Worm (Caenorhabditis elegans) whole organism, young adult: ENCODE results near the gene nhr-103.

ENCODE experiments used
- B0019.2 ChIP-seq: fragments of 200-800 bp; sonication (Bioruptor generic); conservative IDR thresholded peaks from 2 replicates; pipeline ENCODE4 v1.3.6; 2022; ENCODE audit warnings: missing genetic modification reagents, missing genetic modification characterization, missing compliant biosample characterization
- F22D6.2 ChIP-seq: sonication (generic microtip); optimal IDR thresholded peaks from 2 replicates; lab custom pipeline; 2016; ENCODE audit warnings: mild to moderate bottlenecking, missing genetic modification characterization, missing compliant biosample characterization
- F33H1.4 ChIP-seq: fragments of 200-800 bp; sonication (Bioruptor generic); IDR thresholded peaks from 2 replicates; pipeline ENCODE4 v1.3.6; 2022; ENCODE audit warnings: missing genetic modification reagents, missing genetic modification characterization, missing compliant biosample characterization
- F49E8.2 ChIP-seq: sonication (generic microtip); optimal IDR thresholded peaks from 3 replicates; lab custom pipeline; 2017; ENCODE audit warnings: missing genetic modification characterization, mild to moderate bottlenecking, missing compliant biosample characterization, antibody characterized with exemption, moderate library complexity; ENCODE audit not compliant: insufficient read depth
- F57C9.4 ChIP-seq: sonication (generic microtip); optimal IDR thresholded peaks from 2 replicates; lab custom pipeline; 2017; ENCODE audit warnings: mild to moderate bottlenecking, missing genetic modification characterization, missing compliant biosample characterization
- Y53G8AR.9 ChIP-seq: fragments of 200-800 bp; sonication (Bioruptor generic); conservative IDR thresholded peaks from 2 replicates; pipeline ENCODE4 v1.3.6; 2022; ENCODE audit warnings: missing genetic modification reagents, missing genetic modification characterization, missing compliant biosample characterization
- Y79H2A.3 ChIP-seq: fragments of 200-800 bp; sonication (Bioruptor generic); conservative IDR thresholded peaks from 2 replicates; pipeline ENCODE4 v1.3.6; 2022; ENCODE audit warnings: missing genetic modification reagents, missing genetic modification characterization, missing compliant biosample characterization
- Y95B8A.8 ChIP-seq: fragments of 200-800 bp; sonication (Bioruptor generic); IDR thresholded peaks from 2 replicates; pipeline ENCODE4 v1.3.6; 2022; ENCODE audit warnings: missing genetic modification reagents, missing genetic modification characterization, missing compliant biosample characterization
- attf-5 ChIP-seq: fragments of 200-800 bp; sonication (Bioruptor generic); optimal IDR thresholded peaks from 2 replicates; lab custom pipeline; 2018; ENCODE audit warnings: mild to moderate bottlenecking, missing genetic modification characterization, missing compliant biosample characterization
- cebp-1 ChIP-seq, 2 experiments: fragments of 200-800 bp in 1 of 2; sonication (Bioruptor generic) in 1 of 2; sonication (generic microtip) in 1 of 2; IDR thresholded peaks in 1 of 2; optimal IDR thresholded peaks in 1 of 2; 2 replicates each; pipeline versions ENCODE4 v1.3.6 to Lab custom; 2017 to 2022; ENCODE audit warnings: missing compliant biosample characterization in 2 of 2, missing genetic modification characterization in 2 of 2, mild to moderate bottlenecking in 1 of 2, missing genetic modification reagents in 1 of 2, moderate library complexity in 1 of 2
- ceh-79 ChIP-seq: sonication (generic microtip); optimal IDR thresholded peaks from 2 replicates; lab custom pipeline; 2017; ENCODE audit warnings: mild to moderate bottlenecking, missing genetic modification characterization, missing compliant biosample characterization
- ceh-91 ChIP-seq: fragments of 200-800 bp; sonication (Bioruptor generic); IDR thresholded peaks from 2 replicates; pipeline ENCODE4 v1.3.6; 2022; ENCODE audit warnings: missing genetic modification reagents, missing genetic modification characterization, missing compliant biosample characterization
- die-1 ChIP-seq: sonication (generic microtip); optimal IDR thresholded peaks from 2 replicates; lab custom pipeline; 2016; ENCODE audit warnings: missing genotype, mild to moderate bottlenecking, missing genetic modification characterization, missing compliant biosample characterization
- dox-1 ChIP-seq: fragments of 200-800 bp; sonication (Bioruptor generic); IDR thresholded peaks from 2 replicates; pipeline ENCODE4 v1.3.6; 2022; ENCODE audit warnings: missing genetic modification reagents, missing genetic modification characterization, missing compliant biosample characterization
- dpff-1 ChIP-seq: sonication (generic microtip); optimal IDR thresholded peaks from 2 replicates; lab custom pipeline; 2017; ENCODE audit warnings: mild to moderate bottlenecking, missing genetic modification characterization, missing compliant biosample characterization
- efl-1 ChIP-seq: fragments of 150-350 bp; optimal IDR thresholded peaks from 2 replicates; lab custom pipeline; 2014; ENCODE audit warnings: missing biosample characterization, missing genetic modification reagents, missing genetic modification characterization
- egrh-3 ChIP-seq: fragments of 200-800 bp; sonication (Bioruptor generic); IDR thresholded peaks from 2 replicates; pipeline ENCODE4 v1.3.6; 2022; ENCODE audit warnings: missing genetic modification reagents, missing genetic modification characterization, missing compliant biosample characterization
- ets-4 ChIP-seq: fragments of 200-800 bp; sonication (Bioruptor generic); optimal IDR thresholded peaks from 2 replicates; lab custom pipeline; 2018; ENCODE audit warnings: mild to moderate bottlenecking, missing genetic modification characterization, missing compliant biosample characterization
- hmg-1.2 ChIP-seq: fragments of 200-800 bp; sonication (Bioruptor generic); IDR thresholded peaks from 2 replicates; pipeline ENCODE4 v1.3.6; 2022; ENCODE audit warnings: missing genetic modification reagents, missing genetic modification characterization, missing compliant biosample characterization
- mcd-1 ChIP-seq: fragments of 200-800 bp; sonication (Bioruptor generic); IDR thresholded peaks from 2 replicates; pipeline ENCODE4 v1.3.6; 2022; ENCODE audit warnings: missing genetic modification reagents, missing genetic modification characterization, missing compliant biosample characterization
- mxl-1 ChIP-seq: sonication (generic microtip); optimal IDR thresholded peaks from 2 replicates; lab custom pipeline; 2016; ENCODE audit warnings: missing genetic modification characterization, missing compliant biosample characterization
- nfya-1 ChIP-seq: sonication (generic microtip); optimal IDR thresholded peaks from 2 replicates; lab custom pipeline; 2017; ENCODE audit warnings: antibody characterized with exemption, missing compliant biosample characterization, missing genetic modification characterization, borderline replicate concordance; ENCODE audit not compliant: insufficient read depth
- nhr-179 ChIP-seq: sonication (generic microtip); optimal IDR thresholded peaks from 2 replicates; lab custom pipeline; 2016; ENCODE audit warnings: mild to moderate bottlenecking, missing genetic modification characterization, missing compliant biosample characterization
- nhr-80 ChIP-seq: sonication (generic microtip); optimal IDR thresholded peaks from 2 replicates; lab custom pipeline; 2016; ENCODE audit warnings: missing genetic modification characterization, missing compliant biosample characterization
- nhr-90 ChIP-seq: sonication (generic microtip); optimal IDR thresholded peaks from 2 replicates; lab custom pipeline; 2016; ENCODE audit warnings: missing genotype, mild to moderate bottlenecking, missing genetic modification characterization, missing compliant biosample characterization
- rcor-1 ChIP-seq: fragments of 200-800 bp; sonication (Bioruptor generic); IDR thresholded peaks from 2 replicates; pipeline ENCODE4 v1.3.6; 2022; ENCODE audit warnings: missing genetic modification reagents, missing genetic modification characterization, missing compliant biosample characterization
- rec-8 ChIP-seq, 2 experiments: sonication (generic microtip); optimal IDR thresholded peaks; 2 replicates each; lab custom pipeline; 2016; ENCODE audit warnings: mild to moderate bottlenecking in 2 of 2, missing genetic modification characterization in 2 of 2, missing genetic modification reagents in 2 of 2, missing genotype in 2 of 2, missing biosample characterization in 1 of 2, missing compliant biosample characterization in 1 of 2, moderate library complexity in 1 of 2
- somi-1 ChIP-seq: fragments of 200-800 bp; sonication (Bioruptor generic); optimal IDR thresholded peaks from 2 replicates; lab custom pipeline; 2018; ENCODE audit warnings: mild to moderate bottlenecking, missing genetic modification characterization, missing compliant biosample characterization
- ztf-26 ChIP-seq: sonication (generic microtip); optimal IDR thresholded peaks from 2 replicates; lab custom pipeline; 2017; ENCODE audit warnings: missing genetic modification characterization, missing compliant biosample characterization
- ztf-3 ChIP-seq: fragments of 200-800 bp; sonication (Bioruptor generic); optimal IDR thresholded peaks from 2 replicates; lab custom pipeline; 2018; ENCODE audit warnings: mild to moderate bottlenecking, missing genetic modification characterization, missing compliant biosample characterization
- ztf-6 ChIP-seq: fragments of 200-800 bp; sonication (Bioruptor generic); IDR thresholded peaks from 2 replicates; pipeline ENCODE4 v1.3.6; 2022; ENCODE audit warnings: missing genetic modification reagents, missing genetic modification characterization, missing compliant biosample characterization

Gene nhr-103

ce11 chrV:2255191-2255590, 30.0 kb downstream of the nhr-103 start, which contains the start of gene F41B5.1:
TSS of gene F41B5.1 (plus strand) at chrV:2255533.
- 0 out of 2 replicates have a peak, but pooled peaks have one; percentile 10 for TF ChIP-seq mcd-1
- peak; percentile 85 for TF ChIP-seq hmg-1.2 (GFP tag; lab: Robert Waterston, UW)
- TF ChIP-seq, all 124 proteins: peak for 2; not testable (repeated sequence) for 122

ce11 chrV:2259750-2260149, 34.5 kb downstream of the nhr-103 start, which contains the start of gene nhr-182:
TSS of gene nhr-182 (minus strand) at chrV:2259927.
- no peak for TF ChIP-seq ztf-6 (GFP tag; lab: Robert Waterston, UW)
- no peak for TF ChIP-seq B0019.2
- TF ChIP-seq rec-8 (tag; optimal IDR thresholded peaks at IDR 0.05; lab: Kevin White, UChicago), result no peak
- peak; percentile 76; the same call in 1 of the 2 replicates for TF ChIP-seq hmg-1.2 (GFP tag; lab: Robert Waterston, UW)
- no peak for TF ChIP-seq Y95B8A.8
- no peak for TF ChIP-seq F33H1.4
- TF ChIP-seq dpff-1 (tag; lab: Kevin White, UChicago), result no peak
- no peak for TF ChIP-seq cebp-1 (GFP tag; IDR thresholded peaks at IDR 0.05; lab: Robert Waterston, UW)
- TF ChIP-seq cebp-1 (tag; optimal IDR thresholded peaks at IDR 0.05; lab: Kevin White, UChicago), result peak; percentile 3
- TF ChIP-seq attf-5, result peak; percentile 2
- no peak for TF ChIP-seq ztf-3 (GFP tag; lab: Kevin White, UChicago)
- TF ChIP-seq F22D6.2 (tag; lab: Kevin White, UChicago), result no peak
- TF ChIP-seq mxl-1 (tag; lab: Kevin White, UChicago), result no peak
- TF ChIP-seq F49E8.2 (tag; lab: Kevin White, UChicago), result no peak
- TF ChIP-seq nhr-80 (tag; lab: Kevin White, UChicago), result peak; percentile 14
- TF ChIP-seq egrh-3, result no peak
- TF ChIP-seq nfya-1 (tag; lab: Kevin White, UChicago), result no peak
- no peak for TF ChIP-seq die-1 (tag; lab: Kevin White, UChicago)
- TF ChIP-seq, all 124 proteins: peak for 4

DNA sequence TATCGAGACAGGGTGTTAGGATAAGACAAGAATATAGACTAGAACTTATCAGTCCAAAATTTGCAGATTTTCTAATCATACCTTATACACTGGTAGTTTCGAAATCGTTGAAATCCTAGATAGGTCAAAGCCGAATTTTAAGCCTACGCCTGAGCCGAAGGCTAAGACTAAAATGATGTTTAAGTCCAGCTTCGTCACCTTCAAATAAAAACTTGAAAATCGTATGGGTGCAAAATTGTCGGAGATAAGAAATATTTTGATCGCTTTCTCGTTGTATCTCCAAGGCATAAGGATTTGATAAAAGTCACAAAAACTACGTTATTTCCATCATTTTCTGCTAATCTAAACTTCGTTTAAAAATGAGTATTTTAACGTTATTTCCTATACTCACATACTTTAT, 35.4 kb downstream of the nhr-103 start, which contains the start of gene F41B5.12:
TSS of gene F41B5.12 (plus strand) at position 301 of the 400 bp plus-strand sequence.
- TF ChIP-seq Y79H2A.3 (GFP tag; lab: Robert Waterston, UW) (no peak), egrh-3 (no peak), nhr-90 (tag; lab: Kevin White, UChicago) (no peak), Y53G8AR.9 (GFP tag; lab: Robert Waterston, UW) (no peak), ceh-91 (GFP tag; lab: Robert Waterston, UW) (no peak), F57C9.4 (tag; lab: Kevin White, UChicago) (no peak), somi-1 (GFP tag; lab: Kevin White, UChicago) (no peak), nhr-179 (tag; lab: Kevin White, UChicago) (no peak), ets-4 (GFP tag; lab: Kevin White, UChicago) (no peak), rcor-1 (no peak), ceh-79 (no peak), F22D6.2 (tag; lab: Kevin White, UChicago) (no peak), ztf-26 (tag; lab: Kevin White, UChicago) (no peak)

ce11 chrV:2264455-2264854, 39.2 kb downstream of the nhr-103 start, which contains the start of gene nhr-183:
TSS of gene nhr-183 (minus strand) at chrV:2264634.
- TF ChIP-seq dox-1 (no peak), efl-1 (GFP tag; lab: Kevin White, UChicago) (no peak), cebp-1 (GFP tag; IDR thresholded peaks at IDR 0.05; lab: Robert Waterston, UW) (peak; percentile 69; the same call in 1 of the 2 replicates), cebp-1 (tag; optimal IDR thresholded peaks at IDR 0.05; lab: Kevin White, UChicago) (peak; percentile 90)
- TF ChIP-seq, all 124 proteins: peak for 1
